Worm (Caenorhabditis elegans) whole organism, young adult: ENCODE results near the gene tbx-11.

Source experiments
- akir-1 ChIP-seq: fragments of 200-800 bp; sonication (Bioruptor generic); optimal IDR thresholded peaks from 2 replicates; lab custom pipeline; 2018; ENCODE audit warnings: mild to moderate bottlenecking, missing genetic modification characterization, moderate library complexity, missing compliant biosample characterization
- aptf-3 ChIP-seq: fragments of 200-800 bp; sonication (Bioruptor generic); IDR thresholded peaks from 2 replicates; pipeline ENCODE4 v1.3.6; 2022; ENCODE audit warnings: missing genetic modification characterization, missing compliant biosample characterization

ce11 chrIII:6073673-6074331 lies 27.0 kb upstream of the tbx-11 start:
- TF ChIP-seq akir-1 (GFP tag; lab: Kevin White, UChicago): no peak
- TF ChIP-seq aptf-3 (GFP tag; lab: Robert Waterston, UW): no peak
